Fruit fly (Drosophila melanogaster) whole organism, pupa: Measurements from ENCODE around the gene CG14302.

ENCODE experiments used
- CG10348 ChIP-seq: fragments of 200-800 bp; sonication (Bioruptor generic); IDR thresholded peaks from 2 replicates; pipeline ENCODE4 v1.3.6; 2022; ENCODE audit warnings: missing biosample characterization, missing genetic modification characterization
- CG13204 ChIP-seq: fragments of 200-800 bp; sonication (Bioruptor generic); optimal IDR thresholded peaks from 2 replicates; lab custom pipeline; 2018; ENCODE audit warnings: missing biosample characterization, mild to moderate bottlenecking, missing genetic modification characterization, moderate library complexity
- CG14655 ChIP-seq: fragments of 200-800 bp; sonication (Bioruptor generic); optimal IDR thresholded peaks from 3 replicates; lab custom pipeline; 2017; ENCODE audit warnings: mild to moderate bottlenecking, missing biosample characterization, missing genetic modification reagents, missing genetic modification characterization
- CG15710 ChIP-seq: fragments of 200-800 bp; sonication (Bioruptor generic); optimal IDR thresholded peaks from 2 replicates; lab custom pipeline; 2018; ENCODE audit warnings: missing biosample characterization, mild to moderate bottlenecking, missing genetic modification characterization, moderate library complexity
- CG17806 ChIP-seq: fragments of 200-800 bp; sonication (Bioruptor generic); optimal IDR thresholded peaks from 2 replicates; lab custom pipeline; 2018; ENCODE audit warnings: missing biosample characterization, mild to moderate bottlenecking, missing genetic modification characterization, moderate library complexity
- CG32121 ChIP-seq: fragments of 200-800 bp; sonication (Bioruptor generic); IDR thresholded peaks from 2 replicates; pipeline ENCODE4 v1.3.6; 2022; ENCODE audit warnings: missing biosample characterization, missing genetic modification characterization
- CG34367 ChIP-seq: fragments of 200-800 bp; sonication (Bioruptor generic); optimal IDR thresholded peaks from 2 replicates; lab custom pipeline; 2018; ENCODE audit warnings: missing biosample characterization, mild to moderate bottlenecking, missing genetic modification characterization
- CG4496 ChIP-seq: fragments of 200-800 bp; sonication (Bioruptor generic); IDR thresholded peaks from 3 replicates; pipeline ENCODE4 v1.3.6; 2022; ENCODE audit warnings: missing biosample characterization, missing genetic modification characterization
- CG8159 ChIP-seq: fragments of 200-800 bp; sonication (Bioruptor generic); optimal IDR thresholded peaks from 3 replicates; lab custom pipeline; 2018; ENCODE audit warnings: missing biosample characterization, mild to moderate bottlenecking, missing genetic modification characterization, moderate library complexity
- CG8301 ChIP-seq: fragments of 200-800 bp; sonication (Bioruptor generic); optimal IDR thresholded peaks from 2 replicates; lab custom pipeline; 2018; ENCODE audit warnings: missing biosample characterization, mild to moderate bottlenecking, missing genetic modification characterization
- CG9948 ChIP-seq: fragments of 200-800 bp; sonication (Bioruptor generic); optimal IDR thresholded peaks from 2 replicates; lab custom pipeline; 2018; ENCODE audit warnings: missing biosample characterization, mild to moderate bottlenecking, missing genetic modification characterization, moderate library complexity
- D1 ChIP-seq: fragments of 200-800 bp; sonication (Bioruptor generic); optimal IDR thresholded peaks from 2 replicates; lab custom pipeline; 2018; ENCODE audit warnings: missing biosample characterization, mild to moderate bottlenecking, missing genetic modification characterization, moderate library complexity
- EcR ChIP-seq: fragments of 200-800 bp; sonication (Bioruptor generic); optimal IDR thresholded peaks from 3 replicates; lab custom pipeline; 2019; ENCODE audit warnings: missing biosample characterization, missing genetic modification characterization, mild to moderate bottlenecking, moderate library complexity, missing genetic modification reagents
- Ets98B ChIP-seq: fragments of 200-800 bp; sonication (Bioruptor generic); IDR thresholded peaks from 2 replicates; pipeline ENCODE4 v1.3.6; 2022; ENCODE audit warnings: missing biosample characterization, missing genetic modification characterization
- Pif1A ChIP-seq: fragments of 200-800 bp; sonication (Bioruptor generic); optimal IDR thresholded peaks from 3 replicates; lab custom pipeline; 2016; ENCODE audit warnings: missing biosample characterization, missing genetic modification characterization
- Pif1B ChIP-seq: fragments of 200-800 bp; sonication (Bioruptor generic); optimal IDR thresholded peaks from 3 replicates; lab custom pipeline; 2016; ENCODE audit warnings: missing biosample characterization, missing genetic modification characterization
- Snoo ChIP-seq: fragments of 200-800 bp; sonication (Bioruptor generic); optimal IDR thresholded peaks from 3 replicates; lab custom pipeline; 2017; ENCODE audit warnings: missing biosample characterization, mild to moderate bottlenecking, missing genetic modification characterization, inconsistent platforms
- fd96Ca ChIP-seq: fragments of 200-800 bp; sonication (Bioruptor generic); IDR thresholded peaks from 3 replicates; pipeline ENCODE4 v1.3.6; 2022; ENCODE audit warnings: missing biosample characterization, missing genetic modification characterization
- gl ChIP-seq: fragments of 200-800 bp; sonication (Bioruptor generic); optimal IDR thresholded peaks from 2 replicates; lab custom pipeline; 2018; ENCODE audit warnings: missing biosample characterization, mild to moderate bottlenecking, missing genetic modification characterization
- rn ChIP-seq: fragments of 200-800 bp; sonication (Bioruptor generic); IDR thresholded peaks from 2 replicates; pipeline ENCODE4 v1.3.6; 2022; ENCODE audit warnings: missing biosample characterization, missing genetic modification characterization

The CG14302 gene

DNA sequence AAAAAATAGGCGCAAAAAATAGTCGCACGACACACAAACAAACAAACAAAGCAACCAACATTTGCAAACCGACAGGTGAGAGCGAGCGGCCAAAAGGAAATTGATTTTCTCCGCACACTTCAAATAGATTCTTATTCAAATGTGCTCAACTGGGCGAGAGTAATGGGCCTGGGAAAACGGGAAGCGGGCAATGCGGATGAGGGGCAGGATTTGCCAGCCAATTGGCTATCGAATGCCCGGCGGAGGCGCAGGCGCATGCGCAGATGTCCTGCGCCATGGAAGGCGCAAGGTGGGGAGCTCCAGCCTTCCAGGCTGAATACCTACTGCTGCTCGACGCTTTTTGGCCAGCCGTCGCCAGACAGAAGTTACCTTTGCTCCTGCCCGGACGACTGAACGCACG is 27.3 kb upstream of the CG14302 start, which contains the start of the genes ChAT and VAChT:
Gene ChAT (plus strand): TSS at position 352 of the 400 bp plus-strand sequence.
Gene VAChT (plus strand): TSS at position 352 of the 400 bp plus-strand sequence.
- no peak for TF ChIP-seq fd96Ca (GFP tag; lab: Robert Waterston, UW)
- TF ChIP-seq CG34367 (tag; lab: Kevin White, UChicago) = no peak
- TF ChIP-seq CG15710 = no peak
- no peak for TF ChIP-seq CG4496 (GFP tag; lab: Robert Waterston, UW)
- TF ChIP-seq Pif1B (GFP tag; lab: Kevin White, UChicago) = no peak
- no peak for TF ChIP-seq Pif1A (GFP tag; lab: Kevin White, UChicago)
- TF ChIP-seq CG14655 = no peak
- no peak for TF ChIP-seq Snoo (tag; lab: Kevin White, UChicago)

dm6 chr3R:18706289-18706688 is 26.2 kb upstream of the CG14302 start:
- no peak for TF ChIP-seq Pif1A (GFP tag; lab: Kevin White, UChicago)
- TF ChIP-seq EcR (GFP tag; lab: Kevin White, UChicago) = no peak
- TF ChIP-seq CG8159 (tag; lab: Kevin White, UChicago) = no peak
- no peak for TF ChIP-seq fd96Ca (GFP tag; lab: Robert Waterston, UW)
- TF ChIP-seq Pif1B (GFP tag; lab: Kevin White, UChicago) = no peak
- TF ChIP-seq CG13204 (GFP tag; lab: Kevin White, UChicago) = no peak
- TF ChIP-seq CG10348 = no peak
- no peak for TF ChIP-seq gl (tag; lab: Kevin White, UChicago)
- no peak for TF ChIP-seq Snoo (tag; lab: Kevin White, UChicago)
- no peak for TF ChIP-seq CG17806 (tag; lab: Kevin White, UChicago)
- TF ChIP-seq CG15710 = no peak
- TF ChIP-seq CG32121 (GFP tag; lab: Robert Waterston, UW) = no peak
- TF ChIP-seq D1 (tag; lab: Kevin White, UChicago) = no peak
- no peak for TF ChIP-seq CG8301 (tag; lab: Kevin White, UChicago)

DNA sequence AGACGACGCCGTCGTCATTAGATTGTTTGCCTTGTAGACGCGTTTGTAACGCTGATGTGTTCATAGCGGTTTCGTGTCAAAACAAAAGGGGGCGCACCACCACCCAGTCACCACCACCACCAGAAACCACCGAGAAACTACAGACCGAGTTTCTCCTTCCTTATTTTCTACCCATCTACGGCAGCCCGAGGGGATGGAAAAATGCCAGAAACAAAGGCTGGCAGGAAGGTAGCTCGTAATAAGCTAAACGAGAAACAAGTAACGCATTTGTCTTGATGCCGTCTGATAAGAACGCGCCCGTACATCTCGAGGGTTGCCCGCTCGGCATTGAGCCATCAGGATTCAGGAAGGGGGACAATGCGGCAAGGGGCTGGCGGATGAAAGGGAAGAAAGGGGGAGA is 25.0 kb upstream of the CG14302 start:
- no peak for TF ChIP-seq CG17806 (tag; lab: Kevin White, UChicago)
- TF ChIP-seq CG4496 (GFP tag; lab: Robert Waterston, UW) = no peak
- TF ChIP-seq CG8159 (tag; lab: Kevin White, UChicago) = no peak
- no peak for TF ChIP-seq rn (GFP tag; lab: Robert Waterston, UW)
- no peak for TF ChIP-seq CG13204 (GFP tag; lab: Kevin White, UChicago)
- TF ChIP-seq CG8301 (tag; lab: Kevin White, UChicago) = no peak
- no peak for TF ChIP-seq Pif1B (GFP tag; lab: Kevin White, UChicago)

dm6 chr3R:18719767-18720341 is 12.6 kb upstream of the CG14302 start:
- no peak; the same call in 2 of the 3 replicates for TF ChIP-seq fd96Ca (GFP tag; lab: Robert Waterston, UW)
- TF ChIP-seq Ets98B (GFP tag; lab: Robert Waterston, UW) = no peak
- TF ChIP-seq Pif1A (GFP tag; lab: Kevin White, UChicago) = peak; percentile 53
- peak; percentile 43 for TF ChIP-seq Pif1B (GFP tag; lab: Kevin White, UChicago)
- TF ChIP-seq CG4496 (GFP tag; lab: Robert Waterston, UW) = no peak
- no peak for TF ChIP-seq D1 (tag; lab: Kevin White, UChicago)
- TF ChIP-seq CG15710 = peak; percentile 73
- no peak for TF ChIP-seq Snoo (tag; lab: Kevin White, UChicago)
- TF ChIP-seq gl (tag; lab: Kevin White, UChicago) = peak; percentile 41
- peak; percentile 42 for TF ChIP-seq CG14655
- TF ChIP-seq CG34367 (tag; lab: Kevin White, UChicago) = peak; percentile 37
- TF ChIP-seq CG9948 (tag; lab: Kevin White, UChicago) = no peak
- TF ChIP-seq CG8159 (tag; lab: Kevin White, UChicago) = peak; percentile 79
- TF ChIP-seq CG32121 (GFP tag; lab: Robert Waterston, UW) = no peak
- TF ChIP-seq CG13204 (GFP tag; lab: Kevin White, UChicago) = peak; percentile 9
- TF ChIP-seq CG10348 = no peak

DNA sequence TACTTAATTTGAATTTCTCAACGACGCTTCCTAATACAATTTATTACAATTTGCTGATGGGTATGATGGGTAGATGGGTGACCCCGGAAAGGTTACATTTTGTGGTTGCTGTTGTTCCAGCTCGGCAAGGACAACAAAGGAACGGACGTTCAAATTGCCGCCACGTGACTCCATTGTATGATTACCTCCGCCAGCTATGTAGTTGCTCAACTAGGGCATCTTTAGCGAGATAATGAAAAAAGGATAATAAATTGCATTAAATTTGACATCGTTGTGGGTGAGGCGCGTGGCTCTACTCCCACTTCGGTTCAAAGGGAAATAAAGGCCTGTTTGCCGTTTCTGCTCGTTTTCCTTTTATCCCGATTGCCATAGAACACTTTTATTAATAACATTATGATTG is 11.1 kb upstream of the CG14302 start:
- TF ChIP-seq CG34367 (tag; lab: Kevin White, UChicago) (no peak), Ets98B (GFP tag; lab: Robert Waterston, UW) (no peak), CG9948 (tag; lab: Kevin White, UChicago) (no peak)
- TF ChIP-seq, all 21 proteins: peak for 0

DNA sequence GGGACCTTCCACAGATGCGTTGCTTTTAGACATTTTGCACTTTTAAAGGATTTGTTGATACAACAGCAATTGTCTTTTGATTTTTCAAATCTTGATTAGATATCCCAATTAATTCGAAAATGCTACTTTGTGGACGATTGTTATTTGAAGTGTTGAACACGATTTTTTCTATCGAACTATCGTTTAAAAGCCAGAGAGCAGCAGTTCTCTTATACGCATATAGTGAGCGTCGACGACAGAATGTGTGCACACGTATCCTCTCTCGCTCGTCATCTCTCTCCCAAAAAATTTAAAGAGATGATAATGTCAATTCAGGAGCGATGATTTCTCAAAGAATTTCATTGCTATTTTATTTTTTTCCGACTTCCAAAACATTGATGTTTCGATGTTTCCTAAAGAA is 10.0 kb upstream of the CG14302 start, which contains the start of gene CG34283:
Gene CG34283 (minus strand): TSS at position 101 of the 400 bp plus-strand sequence.
- TF ChIP-seq D1 (tag; lab: Kevin White, UChicago) (no peak), CG8301 (tag; lab: Kevin White, UChicago) (no peak), CG32121 (GFP tag; lab: Robert Waterston, UW) (no peak), fd96Ca (GFP tag; lab: Robert Waterston, UW) (no peak), Ets98B (GFP tag; lab: Robert Waterston, UW) (no peak), gl (tag; lab: Kevin White, UChicago) (no peak), EcR (GFP tag; lab: Kevin White, UChicago) (no peak), CG4496 (GFP tag; lab: Robert Waterston, UW) (no peak), Pif1B (GFP tag; lab: Kevin White, UChicago) (no peak), Snoo (tag; lab: Kevin White, UChicago) (no peak), CG9948 (tag; lab: Kevin White, UChicago) (no peak), CG34367 (tag; lab: Kevin White, UChicago) (no peak), CG15710 (no peak), CG13204 (GFP tag; lab: Kevin White, UChicago) (no peak), CG14655 (no peak), rn (GFP tag; lab: Robert Waterston, UW) (no peak), Pif1A (GFP tag; lab: Kevin White, UChicago) (no peak), CG8159 (tag; lab: Kevin White, UChicago) (no peak), CG17806 (tag; lab: Kevin White, UChicago) (no peak), CG10348 (no peak)
